Fruit fly (Drosophila melanogaster): ENCODE data around the gene CG7362.

CG7362 gene

dm6 chr3R:14754360-14754759, at the start of gene CG7362:
Gene CG7362 (minus strand): TSS chr3R:14754460.
- TF ChIP-seq noc (tag; optimal IDR thresholded peaks at IDR 0.05), result no peak

dm6 chr3R:14801407-14801806, 47.1 kb upstream of the CG7362 start, which contains the start of gene CG14857:
Gene CG14857 (plus strand): TSS chr3R:14801773.
- TF ChIP-seq noc (tag; optimal IDR thresholded peaks at IDR 0.05), result peak; percentile 23

dm6 chr3R:14798626-14799258, 44.5 kb upstream of the CG7362 start, which contains the start of gene CG14856:
Gene CG14856 (plus strand): TSS chr3R:14798986.
- peak; percentile 55 for TF ChIP-seq noc (tag; optimal IDR thresholded peaks at IDR 0.05)

- peak; percentile 3 for TF ChIP-seq noc (tag; optimal IDR thresholded peaks at IDR 0.05)
Observed at dm6 chr3R:14796294-14796693, 42.0 kb upstream of the CG7362 start, which contains the start of gene CG14855. Gene CG14855 (plus strand): TSS chr3R:14796305.

dm6 chr3R:14786669-14787068, 32.4 kb upstream of the CG7362 start:
- no peak for TF ChIP-seq noc (tag; optimal IDR thresholded peaks at IDR 0.05)

dm6 chr3R:14785335-14785734, 31.1 kb upstream of the CG7362 start:
- no peak for TF ChIP-seq noc (tag; optimal IDR thresholded peaks at IDR 0.05)

dm6 chr3R:14780747-14781146, 26.5 kb upstream of the CG7362 start:
- peak; percentile 38 for TF ChIP-seq noc (tag; optimal IDR thresholded peaks at IDR 0.05)

dm6 chr3R:14779733-14780278, 25.5 kb upstream of the CG7362 start:
- TF ChIP-seq noc (tag; optimal IDR thresholded peaks at IDR 0.05), result no peak

dm6 chr3R:14775395-14775794, 21.1 kb upstream of the CG7362 start:
- no peak for TF ChIP-seq noc (tag; optimal IDR thresholded peaks at IDR 0.05)

- TF ChIP-seq noc (tag; optimal IDR thresholded peaks at IDR 0.05), result no peak
Observed at dm6 chr3R:14766439-14767025, 12.3 kb upstream of the CG7362 start.

- no peak for TF ChIP-seq noc (tag; optimal IDR thresholded peaks at IDR 0.05)
Observed at dm6 chr3R:14765364-14765993, 11.2 kb upstream of the CG7362 start.

- TF ChIP-seq noc (tag; optimal IDR thresholded peaks at IDR 0.05), result no peak
Observed at dm6 chr3R:14764131-14764530, 9.9 kb upstream of the CG7362 start.

dm6 chr3R:14763487-14763886, 9.2 kb upstream of the CG7362 start:
- TF ChIP-seq noc (tag; optimal IDR thresholded peaks at IDR 0.05), result no peak

- no peak for TF ChIP-seq noc (tag; optimal IDR thresholded peaks at IDR 0.05)
Observed at dm6 chr3R:14761060-14761459, 6.8 kb upstream of the CG7362 start.

- TF ChIP-seq noc (tag; optimal IDR thresholded peaks at IDR 0.05), result no peak
Observed at dm6 chr3R:14758331-14758730, 4.1 kb upstream of the CG7362 start.

dm6 chr3R:14756040-14756439, 1.8 kb upstream of the CG7362 start:
- TF ChIP-seq noc (tag; optimal IDR thresholded peaks at IDR 0.05), result no peak
